Worm (Caenorhabditis elegans) whole organism, mixed stage, embryonic: ENCODE measurements around the gene D1086.7.

Experiments
- M03D4.4 ChIP-seq: sonication (generic microtip); optimal IDR thresholded peaks from 2 replicates; lab custom pipeline; 2017; ENCODE audit warnings: mild to moderate bottlenecking, missing genetic modification characterization, missing compliant biosample characterization
- bed-3 ChIP-seq: fragments of 200-800 bp; sonication (Bioruptor generic); optimal IDR thresholded peaks from 3 replicates; lab custom pipeline; 2018; ENCODE audit warnings: mild to moderate bottlenecking, missing genetic modification characterization, moderate library complexity, missing compliant biosample characterization
- ceh-83 ChIP-seq: fragments of 200-800 bp; sonication (Bioruptor generic); optimal IDR thresholded peaks from 2 replicates; lab custom pipeline; 2018; ENCODE audit warnings: mild to moderate bottlenecking, missing genetic modification characterization, missing compliant biosample characterization
- ces-1 ChIP-seq: fragments of 150-350 bp; optimal IDR thresholded peaks from 2 replicates; lab custom pipeline; 2014; ENCODE audit warnings: missing biosample characterization, missing genetic modification reagents, missing genetic modification characterization
- cnd-1 ChIP-seq: fragments of 200-800 bp; sonication (Bioruptor generic); optimal IDR thresholded peaks from 2 replicates; lab custom pipeline; 2018; ENCODE audit warnings: mild to moderate bottlenecking, missing genetic modification characterization, missing compliant biosample characterization
- drap-1 ChIP-seq: fragments of 200-800 bp; sonication (Bioruptor generic); optimal IDR thresholded peaks from 3 replicates; lab custom pipeline; 2018; ENCODE audit warnings: mild to moderate bottlenecking, missing genetic modification characterization, missing compliant biosample characterization
- elt-1 ChIP-seq: sonication (generic microtip); optimal IDR thresholded peaks from 2 replicates; lab custom pipeline; 2017; ENCODE audit warnings: missing genetic modification characterization, mild to moderate bottlenecking, missing compliant biosample characterization, antibody characterized with exemption, moderate library complexity, borderline replicate concordance; ENCODE audit not compliant: insufficient read depth
- elt-3 ChIP-seq: fragments of 150-350 bp; optimal IDR thresholded peaks from 2 replicates; lab custom pipeline; 2014; ENCODE audit warnings: missing biosample characterization, missing genetic modification characterization
- flh-1 ChIP-seq: fragments of 200-800 bp; sonication (Bioruptor generic); optimal IDR thresholded peaks from 2 replicates; lab custom pipeline; 2018; ENCODE audit warnings: mild to moderate bottlenecking, missing genetic modification characterization, moderate library complexity, missing compliant biosample characterization
- hlh-1 ChIP-seq: fragments of 150-350 bp; optimal IDR thresholded peaks from 2 replicates; lab custom pipeline; 2014; ENCODE audit warnings: missing biosample characterization, missing genetic modification reagents, missing genetic modification characterization
- lin-13 ChIP-seq: fragments of 150-350 bp; optimal IDR thresholded peaks from 2 replicates; lab custom pipeline; 2014; ENCODE audit warnings: missing biosample characterization, missing genetic modification characterization
- lin-32 ChIP-seq: fragments of 200-800 bp; sonication (Bioruptor generic); optimal IDR thresholded peaks from 2 replicates; lab custom pipeline; 2018; ENCODE audit warnings: mild to moderate bottlenecking, missing genetic modification characterization, missing compliant biosample characterization
- lsy-2 ChIP-seq: fragments of 150-350 bp; optimal IDR thresholded peaks from 2 replicates; lab custom pipeline; 2014; ENCODE audit warnings: missing biosample characterization, missing genetic modification characterization
- mab-5 ChIP-seq: fragments of 150-350 bp; optimal IDR thresholded peaks from 2 replicates; lab custom pipeline; 2014; ENCODE audit warnings: missing biosample characterization, missing genetic modification characterization
- mep-1 ChIP-seq: fragments of 150-350 bp; optimal IDR thresholded peaks from 2 replicates; lab custom pipeline; 2017; ENCODE audit warnings: missing biosample characterization, missing genetic modification reagents, missing genetic modification characterization, inconsistent platforms
- mls-2 ChIP-seq: sonication (generic microtip); optimal IDR thresholded peaks from 2 replicates; lab custom pipeline; 2016; ENCODE audit warnings: mild to moderate bottlenecking, missing genetic modification characterization, moderate library complexity, missing compliant biosample characterization
- nhr-12 ChIP-seq: fragments of 150-350 bp; optimal IDR thresholded peaks from 2 replicates; lab custom pipeline; 2014; ENCODE audit warnings: missing biosample characterization, missing genetic modification characterization
- nhr-2 ChIP-seq: fragments of 150-350 bp; optimal IDR thresholded peaks from 2 replicates; lab custom pipeline; 2014; ENCODE audit warnings: missing biosample characterization, missing genetic modification characterization
- nhr-28 ChIP-seq: fragments of 150-350 bp; optimal IDR thresholded peaks from 2 replicates; lab custom pipeline; 2014; ENCODE audit warnings: missing biosample characterization, missing genetic modification characterization
- sem-2 ChIP-seq: fragments of 200-800 bp; sonication (Bioruptor generic); optimal IDR thresholded peaks from 2 replicates; lab custom pipeline; 2018; ENCODE audit warnings: mild to moderate bottlenecking, missing genetic modification characterization, missing compliant biosample characterization
- snpc-4 ChIP-seq: fragments of 150-350 bp; optimal IDR thresholded peaks from 2 replicates; lab custom pipeline; 2014; ENCODE audit warnings: missing biosample characterization, missing genetic modification characterization
- sptf-1 ChIP-seq: sonication (generic microtip); optimal IDR thresholded peaks from 2 replicates; lab custom pipeline; 2017; ENCODE audit warnings: mild to moderate bottlenecking, missing genetic modification characterization, moderate library complexity, missing compliant biosample characterization
- tbx-8 ChIP-seq: fragments of 200-800 bp; sonication (Bioruptor generic); optimal IDR thresholded peaks from 2 replicates; lab custom pipeline; 2018; ENCODE audit warnings: mild to moderate bottlenecking, missing genetic modification characterization, moderate library complexity, missing compliant biosample characterization
- unc-120 ChIP-seq: sonication (generic microtip); optimal IDR thresholded peaks from 2 replicates; lab custom pipeline; 2017; ENCODE audit warnings: missing genetic modification characterization, missing compliant biosample characterization; ENCODE audit not compliant: poor library complexity, severe bottlenecking
- unc-39 ChIP-seq: fragments of 150-350 bp; optimal IDR thresholded peaks from 2 replicates; lab custom pipeline; 2014; ENCODE audit warnings: missing biosample characterization, missing genetic modification characterization
- unc-62 ChIP-seq: fragments of 150-350 bp; optimal IDR thresholded peaks from 2 replicates; lab custom pipeline; 2014; ENCODE audit warnings: missing biosample characterization, missing genetic modification reagents, missing genetic modification characterization

D1086.7 gene

DNA sequence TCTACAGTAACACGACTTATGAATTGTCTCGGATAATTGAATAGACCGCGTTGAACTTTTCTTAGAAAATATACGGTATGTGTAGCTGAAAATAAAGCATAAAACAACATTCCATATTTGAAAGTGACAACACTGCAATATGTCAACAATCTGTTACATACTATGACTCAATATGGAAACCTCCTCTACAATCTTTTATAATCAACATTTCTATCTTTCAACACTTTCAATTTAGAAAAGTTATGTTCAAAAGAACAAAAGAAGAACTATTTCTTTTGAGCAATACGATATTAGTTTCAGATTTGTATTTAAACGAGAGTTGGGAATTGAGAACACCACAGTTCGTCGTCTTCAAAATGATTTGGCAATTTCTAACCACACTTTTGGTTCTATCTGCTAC lies 1.6 kb upstream of the D1086.7 start, which contains the start of gene D1086.10:
Gene D1086.10 (plus strand): TSS at position 301 of the 400 bp plus-strand sequence.
- TF ChIP-seq flh-1 (GFP tag; lab: Kevin White, UChicago), result no peak
- no peak for TF ChIP-seq hlh-1
- no peak for TF ChIP-seq bed-3 (GFP tag; lab: Kevin White, UChicago)
- no peak for TF ChIP-seq tbx-8 (GFP tag; lab: Kevin White, UChicago)
- no peak for TF ChIP-seq mls-2 (tag; lab: Kevin White, UChicago)
- no peak for TF ChIP-seq drap-1
- no peak for TF ChIP-seq nhr-12 (tag; lab: Kevin White, UChicago)

DNA sequence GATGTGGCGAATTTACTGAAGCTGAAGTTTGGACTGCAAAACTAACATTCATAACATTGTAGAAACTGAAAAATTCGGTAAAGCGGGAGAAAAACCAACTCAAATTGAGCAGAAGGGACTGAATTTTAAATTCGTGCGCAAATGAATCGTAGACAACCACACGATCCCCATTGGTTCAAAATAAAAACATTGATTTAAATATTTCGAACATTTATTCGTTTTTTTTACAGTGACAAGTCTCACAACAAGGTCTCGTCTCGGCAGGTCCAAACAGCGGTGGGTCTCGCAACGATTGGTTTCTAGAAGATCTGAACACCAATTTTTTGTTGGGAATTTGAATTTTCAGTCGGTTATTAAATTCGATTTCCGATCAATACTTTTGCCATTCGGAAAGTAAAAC lies 1.5 kb downstream of the D1086.7 start, which contains the start of gene D1086.18:
Gene D1086.18 (plus strand): TSS at position 301 of the 400 bp plus-strand sequence.
- TF ChIP-seq elt-1 (tag; lab: Kevin White, UChicago), result no peak
- TF ChIP-seq unc-120 (tag; lab: Kevin White, UChicago), result no peak
- TF ChIP-seq sem-2, result no peak
- no peak for TF ChIP-seq elt-3 (tag; lab: Kevin White, UChicago)
- no peak for TF ChIP-seq tbx-8 (GFP tag; lab: Kevin White, UChicago)
- TF ChIP-seq mep-1 (tag; lab: Kevin White, UChicago), result no peak
- no peak for TF ChIP-seq nhr-12 (tag; lab: Kevin White, UChicago)

DNA sequence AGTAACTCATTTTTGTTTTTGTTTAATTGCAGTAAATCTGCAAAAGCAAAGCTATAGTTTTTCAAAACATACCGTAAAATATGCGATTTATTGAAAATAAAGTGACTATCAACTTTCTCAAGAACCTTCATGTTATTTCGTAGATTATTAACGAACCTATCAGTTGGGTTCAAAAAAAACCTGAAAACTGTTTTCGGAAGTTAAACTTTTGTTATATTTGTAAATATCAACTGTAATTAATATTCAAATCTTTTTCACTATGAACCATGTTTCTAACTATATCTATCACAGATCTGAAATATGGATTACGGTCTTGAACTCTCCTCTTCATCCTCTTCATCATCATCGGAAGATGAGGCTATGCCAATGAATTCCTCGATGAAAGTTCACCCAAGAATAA lies 4.0 kb downstream of the D1086.7 start, which contains the start of gene D1086.19:
Gene D1086.19 (plus strand): TSS at position 301 of the 400 bp plus-strand sequence.
- TF ChIP-seq ceh-83 (GFP tag; lab: Kevin White, UChicago) (no peak), tbx-8 (GFP tag; lab: Kevin White, UChicago) (no peak), flh-1 (GFP tag; lab: Kevin White, UChicago) (no peak)
- TF ChIP-seq, all 35 proteins: peak for 0

DNA sequence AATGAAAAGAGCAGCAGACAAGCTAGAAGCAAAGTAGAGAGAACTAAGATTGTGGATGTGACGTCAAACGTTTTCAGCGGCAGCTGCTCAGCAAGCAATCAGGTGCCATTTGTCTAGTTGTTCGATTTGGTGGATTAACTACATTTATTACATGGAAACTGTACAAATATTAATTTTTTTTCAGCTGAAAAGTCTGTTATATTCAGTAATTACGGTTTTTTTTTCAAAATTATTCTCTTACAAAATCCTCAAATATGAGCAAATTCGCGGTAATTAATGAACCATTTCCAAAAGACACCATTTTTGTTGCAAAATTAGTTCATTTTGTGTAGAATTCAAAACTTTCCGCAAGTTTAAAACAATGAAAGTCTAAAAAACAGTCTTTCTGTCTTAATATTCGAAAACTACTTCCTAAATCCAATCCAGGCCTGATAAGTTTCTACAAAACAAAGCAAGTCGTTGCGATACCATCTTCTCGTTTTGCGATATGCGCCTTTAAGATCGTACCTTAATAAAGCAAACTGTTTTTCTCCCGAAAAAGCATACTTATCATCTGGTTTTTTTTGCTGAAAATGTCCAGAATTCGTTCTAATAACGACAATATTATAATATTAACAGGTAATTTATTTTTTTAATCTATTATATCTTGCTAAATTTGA lies 6.4 kb downstream of the D1086.7 start, which contains the start of the genes D1086.5 and him-5:
Gene D1086.5 (minus strand): TSS at position 51 of the 659 bp plus-strand sequence.
Gene him-5 (plus strand): TSS at position 118 of the 659 bp plus-strand sequence.
- TF ChIP-seq cnd-1 (tag; lab: Kevin White, UChicago) (no peak), mab-5 (tag; lab: Kevin White, UChicago) (no peak), snpc-4 (tag; lab: Kevin White, UChicago) (no peak), flh-1 (GFP tag; lab: Kevin White, UChicago) (no peak), tbx-8 (GFP tag; lab: Kevin White, UChicago) (no peak), lin-13 (tag; lab: Kevin White, UChicago) (no peak), ces-1 (no peak), sem-2 (no peak), unc-39 (no peak), drap-1 (no peak), ceh-83 (GFP tag; lab: Kevin White, UChicago) (no peak), lin-32 (GFP tag; lab: Kevin White, UChicago) (no peak), nhr-28 (no peak), sptf-1 (tag; lab: Kevin White, UChicago) (no peak), elt-3 (tag; lab: Kevin White, UChicago) (no peak)

DNA sequence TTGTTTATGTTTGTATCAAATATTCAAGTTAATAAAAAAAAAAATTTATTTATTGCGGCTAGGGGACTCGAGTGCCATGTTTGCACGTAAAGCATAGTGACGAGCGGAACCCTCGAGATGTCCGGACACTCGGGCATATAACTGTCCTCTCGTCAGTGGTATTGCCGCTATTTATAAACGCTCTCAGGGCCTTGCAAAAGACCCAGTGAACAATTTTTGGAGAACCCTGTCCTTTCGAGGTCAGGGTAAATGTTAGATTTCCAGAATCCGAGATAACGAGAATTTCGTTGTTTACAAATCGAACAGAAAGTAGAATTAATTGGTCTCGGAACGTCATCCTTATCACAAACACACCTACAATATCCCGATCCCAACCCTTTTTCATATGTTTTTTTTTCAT lies 8.3 kb downstream of the D1086.7 start, which contains the start of gene D1086.3:
Gene D1086.3 (plus strand): TSS at position 390 of the 400 bp plus-strand sequence.
- no peak for TF ChIP-seq bed-3 (GFP tag; lab: Kevin White, UChicago)
- TF ChIP-seq sem-2, result no peak
- no peak for TF ChIP-seq lsy-2 (tag; lab: Kevin White, UChicago)

DNA sequence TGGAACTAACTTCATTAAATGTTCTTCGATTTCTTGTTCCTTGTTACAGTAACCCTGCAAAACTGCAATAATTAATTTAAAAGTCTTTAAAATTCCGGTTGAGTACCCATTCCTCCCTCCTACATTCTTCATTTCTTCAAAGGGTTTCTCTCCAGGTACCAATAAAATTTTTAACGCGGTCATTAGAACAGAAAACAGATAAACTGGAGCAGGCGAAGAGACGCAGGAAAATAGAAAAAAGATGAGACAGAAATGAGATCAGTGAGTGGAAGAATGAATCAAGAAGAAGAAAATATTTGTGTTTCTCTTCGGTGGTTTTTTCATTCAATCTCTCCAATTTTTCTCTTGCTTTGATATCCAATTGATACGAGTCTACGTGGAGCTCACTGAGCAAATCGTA lies 9.7 kb downstream of the D1086.7 start, which contains the start of gene D1086.8:
Gene D1086.8 (plus strand): TSS at position 301 of the 400 bp plus-strand sequence.
- no peak for TF ChIP-seq M03D4.4 (tag; lab: Kevin White, UChicago)

DNA sequence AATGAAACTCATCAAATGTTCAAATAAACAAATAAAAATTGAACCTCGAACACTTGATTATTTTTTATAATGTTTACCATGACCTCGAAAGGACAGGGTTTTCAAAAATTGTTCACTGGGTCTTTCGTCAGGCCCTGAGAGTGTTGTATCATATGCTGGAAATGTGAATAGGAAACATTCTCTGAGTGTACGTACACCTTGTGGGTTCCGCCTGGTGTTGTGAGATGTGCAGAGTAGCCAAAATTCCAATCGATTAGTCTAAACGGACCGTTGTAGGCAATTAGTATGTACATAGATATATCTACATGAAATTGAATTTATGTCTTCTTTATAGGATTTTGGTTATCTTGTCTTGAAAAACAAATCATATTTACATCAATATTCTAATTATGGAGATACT lies 10.5 kb downstream of the D1086.7 start:
- TF ChIP-seq unc-62 (GFP tag; lab: Kevin White, UChicago), result no peak
- TF ChIP-seq drap-1, result no peak
- TF ChIP-seq mep-1 (tag; lab: Kevin White, UChicago), result no peak
- TF ChIP-seq nhr-2, result no peak
- TF ChIP-seq unc-39, result no peak
